Worm (Caenorhabditis elegans) whole organism, L2 larva: ENCODE data around the gene srd-47.

Source experiments
- aly-2 ChIP-seq: fragments of 150-350 bp; optimal IDR thresholded peaks from 2 replicates; lab custom pipeline; 2014; ENCODE audit warnings: missing biosample characterization, missing genetic modification characterization
- ama-1 ChIP-seq: fragments of 150-350 bp; optimal IDR thresholded peaks from 2 replicates; lab custom pipeline; 2018; ENCODE audit warnings: inconsistent platforms
- blmp-1 ChIP-seq: sonication (generic microtip); optimal IDR thresholded peaks from 2 replicates; lab custom pipeline; 2017; ENCODE audit warnings: missing genetic modification characterization, mild to moderate bottlenecking, missing compliant biosample characterization, antibody characterized with exemption, moderate library complexity; ENCODE audit not compliant: insufficient read depth
- elt-1 ChIP-seq: fragments of 150-350 bp; optimal IDR thresholded peaks from 2 replicates; lab custom pipeline; 2014; ENCODE audit warnings: missing biosample characterization, missing genetic modification characterization
- fos-1 ChIP-seq: fragments of 150-350 bp; optimal IDR thresholded peaks from 2 replicates; lab custom pipeline; 2014; ENCODE audit warnings: missing biosample characterization, missing genetic modification characterization
- mab-5 ChIP-seq: fragments of 150-350 bp; optimal IDR thresholded peaks from 2 replicates; lab custom pipeline; 2014; ENCODE audit warnings: missing biosample characterization, missing genetic modification characterization
- nhr-12 ChIP-seq: fragments of 150-350 bp; optimal IDR thresholded peaks from 2 replicates; lab custom pipeline; 2014; ENCODE audit warnings: missing biosample characterization, missing genetic modification characterization
- nhr-23 ChIP-seq: fragments of 150-350 bp; optimal IDR thresholded peaks from 2 replicates; lab custom pipeline; 2014; ENCODE audit warnings: missing biosample characterization, missing genetic modification reagents, missing genetic modification characterization
- nhr-77 ChIP-seq: fragments of 150-350 bp; optimal IDR thresholded peaks from 2 replicates; lab custom pipeline; 2014; ENCODE audit warnings: missing biosample characterization, missing genetic modification characterization
- snpc-4 ChIP-seq: fragments of 150-350 bp; optimal IDR thresholded peaks from 2 replicates; lab custom pipeline; 2014; ENCODE audit warnings: missing biosample characterization, missing genetic modification characterization
- unc-62 ChIP-seq: fragments of 150-350 bp; optimal IDR thresholded peaks from 2 replicates; lab custom pipeline; 2014; ENCODE audit warnings: missing biosample characterization, missing genetic modification reagents, missing genetic modification characterization
- zag-1 ChIP-seq: fragments of 150-350 bp; optimal IDR thresholded peaks from 2 replicates; lab custom pipeline; 2014; ENCODE audit warnings: missing biosample characterization, missing genetic modification characterization
- ztf-11 ChIP-seq: sonication (generic microtip); optimal IDR thresholded peaks from 2 replicates; lab custom pipeline; 2017; ENCODE audit warnings: missing biosample characterization, missing genetic modification characterization

ce11 chrX:12290539-12290938 is 42.9 kb upstream of the srd-47 start, which contains the start of gene C04B4.4:
- TF ChIP-seq unc-62 (no peak), mab-5 (tag; lab: Kevin White, UChicago) (no peak), ztf-11 (tag; lab: Kevin White, UChicago) (no peak), nhr-77 (no peak), snpc-4 (tag; lab: Kevin White, UChicago) (no peak), nhr-23 (tag; lab: Kevin White, UChicago) (no peak), nhr-12 (tag; lab: Kevin White, UChicago) (no peak), elt-1 (tag; lab: Kevin White, UChicago) (no peak), blmp-1 (tag; lab: Kevin White, UChicago) (no peak), aly-2 (tag; lab: Kevin White, UChicago) (no peak), ama-1 (no peak), fos-1 (tag; lab: Kevin White, UChicago) (no peak), zag-1 (no peak)
